Fruit fly (Drosophila melanogaster) whole organism, pupa: ENCODE results near the gene CG32683.

Experiments used
- CG32121 ChIP-seq: fragments of 200-800 bp; sonication (Bioruptor generic); IDR thresholded peaks from 2 replicates; pipeline ENCODE4 v1.3.6; 2022; ENCODE audit warnings: missing biosample characterization, missing genetic modification characterization
- CG34367 ChIP-seq: fragments of 200-800 bp; sonication (Bioruptor generic); optimal IDR thresholded peaks from 2 replicates; lab custom pipeline; 2018; ENCODE audit warnings: missing biosample characterization, mild to moderate bottlenecking, missing genetic modification characterization
- EcR ChIP-seq: fragments of 200-800 bp; sonication (Bioruptor generic); optimal IDR thresholded peaks from 3 replicates; lab custom pipeline; 2019; ENCODE audit warnings: missing biosample characterization, missing genetic modification characterization, mild to moderate bottlenecking, moderate library complexity, missing genetic modification reagents

DNA sequence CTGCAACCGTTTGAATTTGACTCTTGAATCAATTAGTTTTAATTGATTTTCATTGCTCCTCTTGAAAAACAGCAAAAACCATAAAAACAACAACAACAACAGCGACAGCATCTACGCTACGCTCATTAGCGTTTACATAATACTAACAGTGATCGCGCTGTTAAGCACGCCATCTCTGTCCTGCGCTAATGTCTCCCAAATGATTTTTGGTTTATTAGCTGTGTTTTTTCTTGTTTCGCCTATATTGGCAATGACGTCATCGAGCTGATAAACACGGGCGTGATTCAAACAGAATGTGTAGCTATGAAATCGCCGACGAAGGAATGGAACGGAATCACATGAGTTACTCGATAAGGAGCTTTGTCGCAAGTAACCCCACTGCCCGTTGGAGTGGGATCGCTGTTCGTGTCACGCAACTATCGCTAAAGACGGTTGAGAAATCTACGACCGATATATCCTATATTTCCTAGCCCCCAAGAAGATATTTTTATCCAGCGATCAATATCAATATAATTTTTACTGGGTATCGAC lies 67.8 kb downstream of the CG32683 start:
- no peak for TF ChIP-seq CG32121 (GFP tag; lab: Robert Waterston, UW)
- TF ChIP-seq CG34367, result no peak
- TF ChIP-seq EcR, result no peak
